Fruit fly (Drosophila melanogaster): ENCODE data around the gene Socs36E.

Socs36E gene

dm6 chr2L:18154551-18154950 lies 2.3 kb upstream of the Socs36E start, which contains the start of gene CG15155:
Gene CG15155 (plus strand): TSS chr2L:18154851.
- TF ChIP-seq CG7101 (tag; optimal IDR thresholded peaks at IDR 0.05), result no peak
- no peak for TF ChIP-seq Crg-1 (GFP tag; optimal IDR thresholded peaks at IDR 0.05)
- TF ChIP-seq bab1 (GFP tag; optimal IDR thresholded peaks at IDR 0.05), result no peak
- TF ChIP-seq cnc (optimal IDR thresholded peaks at IDR 0.05), result no peak
- TF ChIP-seq cic (GFP tag; optimal IDR thresholded peaks at IDR 0.05), result no peak
- no peak for TF ChIP-seq CG1620 (GFP tag; optimal IDR thresholded peaks at IDR 0.05)

- TF ChIP-seq cic (GFP tag; optimal IDR thresholded peaks at IDR 0.05), result peak; percentile 54
- TF ChIP-seq CG7101 (tag; optimal IDR thresholded peaks at IDR 0.05), result peak; percentile 74
- no peak for TF ChIP-seq CG1620 (GFP tag; optimal IDR thresholded peaks at IDR 0.05)
- TF ChIP-seq Clk (GFP tag; optimal IDR thresholded peaks at IDR 0.05), result no peak
- TF ChIP-seq cnc (optimal IDR thresholded peaks at IDR 0.05), result no peak
- TF ChIP-seq toe (GFP tag; optimal IDR thresholded peaks at IDR 0.05), result peak; percentile 25
- TF ChIP-seq CG7045 (GFP tag; optimal IDR thresholded peaks at IDR 0.05), result peak; percentile 76
- TF ChIP-seq ovo (GFP tag; optimal IDR thresholded peaks at IDR 0.05), result no peak
- TF ChIP-seq Mnt (GFP tag; optimal IDR thresholded peaks at IDR 0.05), result no peak
- no peak for TF ChIP-seq CG5204 (GFP tag; optimal IDR thresholded peaks at IDR 0.05)
- TF ChIP-seq kay (GFP tag; ENCODE audit: borderline replicate concordance), result no peak
- TF ChIP-seq CG12768 (GFP tag; optimal IDR thresholded peaks at IDR 0.05), result peak; percentile 73
- peak; percentile 54 for TF ChIP-seq CG14711 (tag; optimal IDR thresholded peaks at IDR 0.05)
- TF ChIP-seq tj (GFP tag; optimal IDR thresholded peaks at IDR 0.05), result no peak
- no peak for TF ChIP-seq Hr96 (GFP tag; optimal IDR thresholded peaks at IDR 0.05)
- TF ChIP-seq bab1 (GFP tag; optimal IDR thresholded peaks at IDR 0.05), result peak; percentile 78
- TF ChIP-seq Crg-1 (GFP tag; optimal IDR thresholded peaks at IDR 0.05), result no peak
- TF ChIP-seq CG11617 (GFP tag; optimal IDR thresholded peaks at IDR 0.05), result peak; percentile 66
- TF ChIP-seq CG33017 (tag; optimal IDR thresholded peaks at IDR 0.05), result peak; percentile 77
- peak; percentile 10 for TF ChIP-seq pad (GFP tag; optimal IDR thresholded peaks at IDR 0.05)
Observed at dm6 chr2L:18153068-18153467, 851 bp upstream of the Socs36E start, which contains the start of gene CG17681. Gene CG17681 (plus strand): TSS chr2L:18153123.

dm6 chr2L:18151826-18152138 lies 435 bp downstream of the Socs36E start:
- TF ChIP-seq Crg-1 (GFP tag; optimal IDR thresholded peaks at IDR 0.05), result peak; percentile 22
- peak; percentile 25 for TF ChIP-seq CG7101 (tag; optimal IDR thresholded peaks at IDR 0.05)
- no peak for TF ChIP-seq Hr96 (GFP tag; optimal IDR thresholded peaks at IDR 0.05)
- TF ChIP-seq CG5204 (GFP tag; optimal IDR thresholded peaks at IDR 0.05), result no peak
- peak; percentile 31 for TF ChIP-seq CG1620 (GFP tag; optimal IDR thresholded peaks at IDR 0.05)
- peak; percentile 20 for TF ChIP-seq CG11617 (GFP tag; optimal IDR thresholded peaks at IDR 0.05)
- TF ChIP-seq Mnt (GFP tag; optimal IDR thresholded peaks at IDR 0.05), result no peak
- TF ChIP-seq ovo (GFP tag; optimal IDR thresholded peaks at IDR 0.05), result peak; percentile 70

dm6 chr2L:18151134-18151825 lies 937 bp downstream of the Socs36E start:
- TF ChIP-seq CG5204 (GFP tag; optimal IDR thresholded peaks at IDR 0.05) (peak; percentile 64), CG7101 (tag; optimal IDR thresholded peaks at IDR 0.05) (no peak), cnc (optimal IDR thresholded peaks at IDR 0.05) (no peak), cic (GFP tag; optimal IDR thresholded peaks at IDR 0.05) (peak; percentile 90), toe (GFP tag; optimal IDR thresholded peaks at IDR 0.05) (peak; percentile 55), pad (GFP tag; optimal IDR thresholded peaks at IDR 0.05) (no peak), CG33017 (tag; optimal IDR thresholded peaks at IDR 0.05) (no peak), CG7045 (GFP tag; optimal IDR thresholded peaks at IDR 0.05) (peak; percentile 35), tj (GFP tag; optimal IDR thresholded peaks at IDR 0.05) (peak; percentile 93), Mnt (GFP tag; optimal IDR thresholded peaks at IDR 0.05) (no peak), ovo (GFP tag; optimal IDR thresholded peaks at IDR 0.05) (no peak)

- TF ChIP-seq CG1620 (GFP tag; optimal IDR thresholded peaks at IDR 0.05) (no peak), cic (GFP tag; optimal IDR thresholded peaks at IDR 0.05) (peak; percentile 22), tj (GFP tag; optimal IDR thresholded peaks at IDR 0.05) (peak; percentile 7), Hr96 (GFP tag; optimal IDR thresholded peaks at IDR 0.05) (no peak), Clk (GFP tag; optimal IDR thresholded peaks at IDR 0.05) (no peak), kay (GFP tag; ENCODE audit: borderline replicate concordance) (peak; percentile 31), Mnt (GFP tag; optimal IDR thresholded peaks at IDR 0.05) (no peak)
Observed at dm6 chr2L:18150393-18151133, 1.7 kb downstream of the Socs36E start.

dm6 chr2L:18149903-18150302 lies 2.3 kb downstream of the Socs36E start:
- TF ChIP-seq Hr96 (GFP tag; optimal IDR thresholded peaks at IDR 0.05), result no peak
- no peak for TF ChIP-seq ovo (GFP tag; optimal IDR thresholded peaks at IDR 0.05)
- peak; percentile 28 for TF ChIP-seq tj (GFP tag; optimal IDR thresholded peaks at IDR 0.05)
- TF ChIP-seq CG12768 (GFP tag; optimal IDR thresholded peaks at IDR 0.05), result no peak
- TF ChIP-seq Crg-1 (GFP tag; optimal IDR thresholded peaks at IDR 0.05), result no peak
- TF ChIP-seq cnc (optimal IDR thresholded peaks at IDR 0.05), result no peak

Data from whole organism, adult.